Fruit fly (Drosophila melanogaster) whole organism, embryonic: ENCODE data around the gene CG15286.
A peak's percentile ranks its signal among the peaks of the same experiment; 100 is the strongest.

Source experiments
- Ada2b ChIP-seq: fragments of 200-800 bp; sonication (Bioruptor generic); IDR thresholded peaks from 2 replicates; pipeline ENCODE4 v1.3.6; 2022; ENCODE audit warnings: missing biosample characterization, missing genetic modification characterization
- C15 ChIP-seq: fragments of 200-800 bp; sonication (Bioruptor generic); IDR thresholded peaks from 3 replicates; pipeline ENCODE4 v1.3.6; 2022; ENCODE audit warnings: missing biosample characterization, missing genetic modification characterization
- CG11093 ChIP-seq: fragments of 200-800 bp; sonication (Bioruptor generic); IDR thresholded peaks from 3 replicates; pipeline ENCODE4 v1.3.6; 2022; ENCODE audit warnings: missing biosample characterization, missing genetic modification characterization
- CG11695 ChIP-seq: fragments of 200-800 bp; sonication (Bioruptor generic); IDR thresholded peaks from 3 replicates; pipeline ENCODE4 v1.3.6; 2022; ENCODE audit warnings: missing biosample characterization, missing genetic modification characterization
- CG11696 ChIP-seq: fragments of 200-800 bp; sonication (Bioruptor generic); IDR thresholded peaks from 2 replicates; pipeline ENCODE4 v1.3.6; 2022; ENCODE audit warnings: missing biosample characterization, missing genetic modification characterization
- CG12071 ChIP-seq: fragments of 200-800 bp; sonication (Bioruptor generic); optimal IDR thresholded peaks from 3 replicates; lab custom pipeline; 2018; ENCODE audit warnings: missing biosample characterization, mild to moderate bottlenecking, missing genetic modification characterization
- CG12744 ChIP-seq: fragments of 200-800 bp; sonication (Bioruptor generic); optimal IDR thresholded peaks from 2 replicates; lab custom pipeline; 2016; ENCODE audit warnings: missing biosample characterization, missing genetic modification characterization
- CG13775 ChIP-seq: fragments of 200-800 bp; sonication (Bioruptor generic); optimal IDR thresholded peaks from 3 replicates; lab custom pipeline; 2017; ENCODE audit warnings: missing biosample characterization, mild to moderate bottlenecking, missing genetic modification characterization
- CG14860 ChIP-seq: fragments of 200-800 bp; sonication (Bioruptor generic); IDR thresholded peaks from 3 replicates; pipeline ENCODE4 v1.3.6; 2022; ENCODE audit warnings: missing biosample characterization, missing genetic modification characterization; ENCODE audit not compliant: partially characterized antibody
- CG16863 ChIP-seq: fragments of 200-800 bp; sonication (Bioruptor generic); optimal IDR thresholded peaks from 3 replicates; lab custom pipeline; 2016; ENCODE audit warnings: missing biosample characterization, missing genetic modification characterization
- CG17328 ChIP-seq: fragments of 200-800 bp; sonication (Bioruptor generic); IDR thresholded peaks from 2 replicates; pipeline ENCODE4 v1.3.6; 2022; ENCODE audit warnings: missing biosample characterization, missing genetic modification characterization
- CG31224 ChIP-seq: fragments of 200-800 bp; sonication (Bioruptor generic); IDR thresholded peaks from 2 replicates; pipeline ENCODE4 v1.3.6; 2022; ENCODE audit warnings: missing biosample characterization, missing genetic modification characterization
- CG5953 ChIP-seq: fragments of 200-800 bp; sonication (Bioruptor generic); IDR thresholded peaks from 2 replicates; pipeline ENCODE4 v1.3.6; 2022; ENCODE audit warnings: missing biosample characterization, missing genetic modification characterization
- CG8290 ChIP-seq, 3 experiments: fragments of 200-800 bp; sonication (Bioruptor generic); optimal IDR thresholded peaks; 2 replicates each; lab custom pipeline; 2016 to 2019; ENCODE audit warnings: missing biosample characterization in 3 of 3, missing genetic modification characterization in 3 of 3, mild to moderate bottlenecking in 2 of 3, moderate library complexity in 1 of 3
- CG8924 ChIP-seq: fragments of 200-800 bp; optimal IDR thresholded peaks from 3 replicates; lab custom pipeline; 2019; ENCODE audit warnings: missing biosample characterization, mild to moderate bottlenecking, missing genetic modification characterization, moderate library complexity
- Dek ChIP-seq: fragments of 200-800 bp; sonication (Bioruptor generic); optimal IDR thresholded peaks from 3 replicates; lab custom pipeline; 2019; ENCODE audit warnings: missing biosample characterization, mild to moderate bottlenecking, missing genetic modification characterization, moderate library complexity
- Dll ChIP-seq: fragments of 200-800 bp; sonication (Bioruptor generic); IDR thresholded peaks from 4 replicates; pipeline ENCODE4 v1.3.6; 2022; ENCODE audit warnings: missing biosample characterization, missing genetic modification characterization; ENCODE audit not compliant: partially characterized antibody
- Dp ChIP-seq: fragments of 200-800 bp; sonication (Bioruptor generic); optimal IDR thresholded peaks from 2 replicates; lab custom pipeline; 2018; ENCODE audit warnings: missing biosample characterization, mild to moderate bottlenecking, missing genetic modification characterization, moderate library complexity
- Dref ChIP-seq: fragments of 200-800 bp; sonication (Bioruptor generic); IDR thresholded peaks from 2 replicates; pipeline ENCODE4 v1.3.6; 2022; ENCODE audit warnings: missing biosample characterization, missing genetic modification characterization
- ERR ChIP-seq: fragments of 200-800 bp; sonication (Bioruptor generic); optimal IDR thresholded peaks from 2 replicates; lab custom pipeline; 2016; ENCODE audit warnings: missing biosample characterization, missing genetic modification characterization
- Ets97D ChIP-seq: fragments of 200-800 bp; sonication (Bioruptor generic); optimal IDR thresholded peaks from 3 replicates; lab custom pipeline; 2016; ENCODE audit warnings: missing biosample characterization, missing genetic modification characterization
- MTF-1 ChIP-seq: fragments of 200-800 bp; sonication (Bioruptor generic); optimal IDR thresholded peaks from 2 replicates; lab custom pipeline; 2018; ENCODE audit warnings: missing biosample characterization, mild to moderate bottlenecking, missing genetic modification characterization, borderline replicate concordance
- Max ChIP-seq: fragments of 200-800 bp; sonication (Bioruptor generic); optimal IDR thresholded peaks from 2 replicates; lab custom pipeline; 2016; ENCODE audit warnings: missing biosample characterization, mild to moderate bottlenecking, missing genetic modification characterization
- PHDP ChIP-seq: fragments of 200-800 bp; sonication (Bioruptor generic); optimal IDR thresholded peaks from 3 replicates; lab custom pipeline; 2018; ENCODE audit warnings: missing biosample characterization, mild to moderate bottlenecking, missing genetic modification characterization, moderate library complexity
- Rfx ChIP-seq: fragments of 200-800 bp; sonication (Bioruptor generic); IDR thresholded peaks from 2 replicates; pipeline ENCODE4 v1.3.6; 2022; ENCODE audit warnings: missing biosample characterization, missing genetic modification characterization
- Stat92E ChIP-seq, 3 experiments: fragments of >200 bp in 2 of 3; fragments of 200-800 bp in 1 of 3; sonication (Bioruptor generic) in 1 of 3; optimal IDR thresholded peaks; 2 replicates each; lab custom pipeline; 2017 to 2019; ENCODE audit warnings: missing biosample characterization in 3 of 3, missing genetic modification characterization in 3 of 3, mild to moderate bottlenecking in 1 of 3, moderate library complexity in 1 of 3
- Trl ChIP-seq, 3 experiments: fragments of >200 bp in 2 of 3; fragments of 200-800 bp in 1 of 3; sonication (Bioruptor generic) in 1 of 3; optimal IDR thresholded peaks; 2 replicates in 1 of 3; 3 replicates in 2 of 3; lab custom pipeline; 2016 to 2017; ENCODE audit warnings: missing biosample characterization in 1 of 3, missing genetic modification characterization in 1 of 3
- Xrp1 ChIP-seq: fragments of 200-800 bp; sonication (Bioruptor generic); IDR thresholded peaks from 2 replicates; pipeline ENCODE4 v1.3.6; 2022; ENCODE audit warnings: missing biosample characterization, missing genetic modification characterization
- YL-1 ChIP-seq: fragments of 200-800 bp; sonication (Bioruptor generic); optimal IDR thresholded peaks from 3 replicates; lab custom pipeline; 2017; ENCODE audit warnings: missing biosample characterization, mild to moderate bottlenecking, missing genetic modification characterization
- ac ChIP-seq: fragments of 200-800 bp; sonication (Bioruptor generic); optimal IDR thresholded peaks from 3 replicates; lab custom pipeline; 2017; ENCODE audit warnings: missing biosample characterization, mild to moderate bottlenecking, missing genetic modification characterization
- ap ChIP-seq: fragments of 200-800 bp; sonication (Bioruptor generic); IDR thresholded peaks from 2 replicates; pipeline ENCODE4 v1.3.6; 2022; ENCODE audit warnings: missing biosample characterization, missing genetic modification characterization
- ase ChIP-seq: fragments of 200-800 bp; sonication (Bioruptor generic); IDR thresholded peaks from 3 replicates; pipeline ENCODE4 v1.3.6; 2022; ENCODE audit warnings: missing biosample characterization, missing genetic modification characterization
- chif ChIP-seq, 2 experiments: fragments of 200-800 bp; sonication (Bioruptor generic); optimal IDR thresholded peaks; 3 replicates each; lab custom pipeline; 2016; ENCODE audit warnings: missing biosample characterization in 2 of 2, missing genetic modification characterization in 2 of 2
- crc ChIP-seq: fragments of 200-800 bp; sonication (Bioruptor generic); optimal IDR thresholded peaks from 2 replicates; lab custom pipeline; 2016; ENCODE audit warnings: missing biosample characterization, missing genetic modification characterization
- dmrt99B ChIP-seq: fragments of 200-800 bp; sonication (Bioruptor generic); optimal IDR thresholded peaks from 2 replicates; lab custom pipeline; 2018; ENCODE audit warnings: missing biosample characterization, mild to moderate bottlenecking, missing genetic modification characterization, moderate library complexity
- en ChIP-seq: fragments of 200-800 bp; sonication (Bioruptor generic); optimal IDR thresholded peaks from 2 replicates; lab custom pipeline; 2016; ENCODE audit warnings: missing biosample characterization, missing genetic modification characterization
- eve ChIP-seq, 2 experiments: fragments of >200 bp; optimal IDR thresholded peaks; 2 replicates each; lab custom pipeline; 2017; ENCODE audit warnings: missing biosample characterization in 2 of 2, missing genetic modification characterization in 2 of 2
- fd96Cb ChIP-seq: fragments of 200-800 bp; sonication (Bioruptor generic); optimal IDR thresholded peaks from 2 replicates; lab custom pipeline; 2018; ENCODE audit warnings: missing biosample characterization, mild to moderate bottlenecking, missing genetic modification characterization, moderate library complexity
- h ChIP-seq: fragments of >200 bp; optimal IDR thresholded peaks from 2 replicates; lab custom pipeline; 2017
- ham ChIP-seq: fragments of 200-800 bp; sonication (Bioruptor generic); IDR thresholded peaks from 2 replicates; pipeline ENCODE4 v1.3.6; 2022; ENCODE audit warnings: missing biosample characterization, missing genetic modification characterization
- lilli ChIP-seq: fragments of 200-800 bp; sonication (Bioruptor generic); optimal IDR thresholded peaks from 3 replicates; lab custom pipeline; 2016; ENCODE audit warnings: missing biosample characterization, missing genetic modification characterization
- pho ChIP-seq: fragments of 200-800 bp; sonication (Bioruptor generic); optimal IDR thresholded peaks from 2 replicates; lab custom pipeline; 2016; ENCODE audit warnings: missing biosample characterization, missing genetic modification characterization
- phol ChIP-seq: fragments of 200-800 bp; sonication (Bioruptor generic); optimal IDR thresholded peaks from 3 replicates; lab custom pipeline; 2018; ENCODE audit warnings: missing biosample characterization, mild to moderate bottlenecking, missing genetic modification characterization, moderate library complexity
- ranshi ChIP-seq: fragments of 200-800 bp; sonication (Bioruptor generic); IDR thresholded peaks from 2 replicates; pipeline ENCODE4 v1.3.6; 2022; ENCODE audit warnings: missing biosample characterization, missing genetic modification characterization
- seq ChIP-seq: fragments of 200-800 bp; sonication (Bioruptor generic); IDR thresholded peaks from 2 replicates; pipeline ENCODE4 v1.3.6; 2022; ENCODE audit warnings: missing biosample characterization, missing genetic modification characterization
- slp2 ChIP-seq: fragments of 200-800 bp; sonication (Bioruptor generic); optimal IDR thresholded peaks from 2 replicates; lab custom pipeline; 2016; ENCODE audit warnings: missing biosample characterization, missing genetic modification characterization
- so ChIP-seq: fragments of 200-800 bp; sonication (Bioruptor generic); IDR thresholded peaks from 3 replicates; pipeline ENCODE4 v1.3.6; 2022; ENCODE audit warnings: missing biosample characterization, missing genetic modification characterization
- stc ChIP-seq: fragments of 200-800 bp; sonication (Bioruptor generic); IDR thresholded peaks from 2 replicates; pipeline ENCODE4 v1.3.6; 2022; ENCODE audit warnings: missing biosample characterization, missing genetic modification characterization
- trem ChIP-seq: fragments of 200-800 bp; optimal IDR thresholded peaks from 3 replicates; lab custom pipeline; 2019; ENCODE audit warnings: missing biosample characterization, mild to moderate bottlenecking, missing genetic modification characterization, moderate library complexity
- zfh1 ChIP-seq: fragments of 200-800 bp; sonication (Bioruptor generic); IDR thresholded peaks from 3 replicates; pipeline ENCODE4 v1.3.6; 2022; ENCODE audit warnings: missing biosample characterization, missing genetic modification characterization

Gene CG15286

DNA sequence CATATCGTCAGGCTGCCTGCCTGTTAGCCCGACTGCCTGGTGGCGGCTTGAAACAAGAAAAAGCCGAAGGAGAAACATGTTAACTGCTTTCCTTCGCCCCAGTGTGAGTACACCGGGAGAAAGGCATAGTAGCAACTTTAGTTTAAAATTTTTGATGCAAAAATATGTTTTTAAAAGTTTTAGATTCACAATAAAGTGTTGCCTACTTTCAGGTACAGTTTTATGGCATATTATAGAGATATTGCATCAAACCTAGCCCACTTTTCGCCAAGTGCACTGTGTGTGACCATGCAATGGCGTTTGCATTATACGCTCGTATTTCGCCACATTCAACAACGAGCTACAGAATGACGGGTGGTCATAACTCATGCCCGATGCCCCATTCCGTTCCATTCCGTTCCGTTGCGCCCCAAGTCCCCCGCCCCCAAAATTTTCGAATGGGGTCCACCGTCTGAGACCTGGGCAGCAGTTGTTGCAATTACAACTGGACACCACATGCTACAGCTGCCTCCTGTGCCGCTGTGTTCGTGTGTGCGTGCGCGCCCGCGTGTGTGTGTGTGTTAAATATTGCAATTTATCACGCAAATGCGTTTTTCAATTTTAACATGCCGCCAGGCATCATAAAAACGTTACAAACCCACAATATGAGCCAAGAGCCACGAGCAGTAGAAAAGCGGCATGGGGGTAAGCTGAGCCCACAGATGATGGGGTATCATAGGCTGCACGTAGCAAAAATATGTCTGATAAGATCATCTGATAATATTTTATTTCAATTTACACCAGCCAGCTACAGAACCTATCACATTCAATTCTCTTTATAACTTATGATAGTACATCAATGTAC, 32.1 kb downstream of the CG15286 start (continued):
- TF ChIP-seq CG8290 (GFP tag; optimal IDR thresholded peaks at IDR 0.05; lab: Kevin White, UChicago) (no peak), CG8290 (tag; optimal IDR thresholded peaks at IDR 0.05; lab: Kevin White, UChicago) (peak in 1 of 2 experiments; percentile 35), MTF-1 (no peak), crc (no peak), CG14860 (GFP tag; lab: Robert Waterston, UW) (no peak), Trl (optimal IDR thresholded peaks at IDR 0.05; lab: Kevin White, UChicago) (no peak), Trl (GFP tag; optimal IDR thresholded peaks at IDR 0.05; lab: Kevin White, UChicago) (peak; percentile 23), Dll (GFP tag; lab: Robert Waterston, UW) (no peak), ase (GFP tag; lab: Robert Waterston, UW) (no peak), Dek (tag; lab: Kevin White, UChicago) (no peak), Ets97D (GFP tag; lab: Kevin White, UChicago) (no peak), ham (GFP tag; lab: Robert Waterston, UW) (no peak), zfh1 (peak; percentile 63), CG12744 (peak; percentile 13), Stat92E (GFP tag; optimal IDR thresholded peaks at IDR 0.05; lab: Kevin White, UChicago) (no peak), stc (GFP tag; lab: Robert Waterston, UW) (no peak), pho (GFP tag; lab: Kevin White, UChicago) (no peak), chif (GFP tag; optimal IDR thresholded peaks at IDR 0.05; lab: Kevin White, UChicago) (peak; percentile 45 to 52), Rfx (no peak), CG17328 (GFP tag; lab: Robert Waterston, UW) (peak; percentile 39), seq (GFP tag; lab: Robert Waterston, UW) (no peak), CG11093 (no peak), Dp (GFP tag; lab: Kevin White, UChicago) (no peak), CG11696 (GFP tag; lab: Robert Waterston, UW) (peak; percentile 16; the same call in 1 of the 2 replicates), C15 (GFP tag; lab: Robert Waterston, UW) (no peak), dmrt99B (peak; percentile 32), trem (tag; lab: Kevin White, UChicago) (peak; percentile 1), CG8924 (tag; lab: Kevin White, UChicago) (no peak), h (lab: Kevin White, UChicago) (no peak), Xrp1 (GFP tag; lab: Robert Waterston, UW) (peak; percentile 58; the same call in 1 of the 2 replicates), fd96Cb (tag; lab: Kevin White, UChicago) (peak; percentile 41), ranshi (GFP tag; lab: Robert Waterston, UW) (no peak), CG13775 (GFP tag; lab: Kevin White, UChicago) (peak; percentile 4), ERR (GFP tag; lab: Kevin White, UChicago) (no peak), CG11695 (GFP tag; lab: Robert Waterston, UW) (no peak), slp2 (GFP tag; lab: Kevin White, UChicago) (no peak), CG12071 (GFP tag; lab: Kevin White, UChicago) (no peak), lilli (GFP tag; lab: Kevin White, UChicago) (no peak), eve (GFP tag; optimal IDR thresholded peaks at IDR 0.05; lab: Kevin White, UChicago) (no peak), Dref (GFP tag; lab: Robert Waterston, UW) (no peak), en (GFP tag; lab: Kevin White, UChicago) (no peak), PHDP (tag; lab: Kevin White, UChicago) (no peak), phol (tag; lab: Kevin White, UChicago) (peak; percentile 47), ap (no peak), Max (GFP tag; lab: Kevin White, UChicago) (no peak), CG31224 (GFP tag; lab: Robert Waterston, UW) (no peak), CG16863 (GFP tag; lab: Kevin White, UChicago) (peak; percentile 14), YL-1 (GFP tag; lab: Kevin White, UChicago) (no peak), so (GFP tag; lab: Robert Waterston, UW) (no peak), Ada2b (GFP tag; lab: Robert Waterston, UW) (no peak), CG5953 (no peak), ac (GFP tag; lab: Kevin White, UChicago) (no peak)
